Worm (Caenorhabditis elegans) whole organism, mixed stage, embryonic: ENCODE measurements around the gene C15H9.4.
A peak's percentile ranks its signal among the peaks of the same experiment; 100 is the strongest.

Experiments used
- M03D4.4 ChIP-seq: sonication (generic microtip); optimal IDR thresholded peaks from 2 replicates; lab custom pipeline; 2017; ENCODE audit warnings: mild to moderate bottlenecking, missing genetic modification characterization, missing compliant biosample characterization
- bed-3 ChIP-seq: fragments of 200-800 bp; sonication (Bioruptor generic); optimal IDR thresholded peaks from 3 replicates; lab custom pipeline; 2018; ENCODE audit warnings: mild to moderate bottlenecking, missing genetic modification characterization, moderate library complexity, missing compliant biosample characterization
- blmp-1 ChIP-seq: fragments of 150-350 bp; optimal IDR thresholded peaks from 2 replicates; lab custom pipeline; 2014; ENCODE audit warnings: missing biosample characterization, missing genetic modification characterization
- ceh-39 ChIP-seq: fragments of 150-350 bp; optimal IDR thresholded peaks from 2 replicates; lab custom pipeline; 2014; ENCODE audit warnings: missing biosample characterization, missing genetic modification characterization
- ceh-43 ChIP-seq: fragments of 200-800 bp; sonication (Bioruptor generic); optimal IDR thresholded peaks from 2 replicates; lab custom pipeline; 2018; ENCODE audit warnings: mild to moderate bottlenecking, missing genetic modification characterization, moderate library complexity, missing compliant biosample characterization
- ceh-83 ChIP-seq: fragments of 200-800 bp; sonication (Bioruptor generic); optimal IDR thresholded peaks from 2 replicates; lab custom pipeline; 2018; ENCODE audit warnings: mild to moderate bottlenecking, missing genetic modification characterization, missing compliant biosample characterization
- ces-1 ChIP-seq: fragments of 150-350 bp; optimal IDR thresholded peaks from 2 replicates; lab custom pipeline; 2014; ENCODE audit warnings: missing biosample characterization, missing genetic modification reagents, missing genetic modification characterization
- cnd-1 ChIP-seq: fragments of 200-800 bp; sonication (Bioruptor generic); optimal IDR thresholded peaks from 2 replicates; lab custom pipeline; 2018; ENCODE audit warnings: mild to moderate bottlenecking, missing genetic modification characterization, missing compliant biosample characterization
- drap-1 ChIP-seq: fragments of 200-800 bp; sonication (Bioruptor generic); optimal IDR thresholded peaks from 3 replicates; lab custom pipeline; 2018; ENCODE audit warnings: mild to moderate bottlenecking, missing genetic modification characterization, missing compliant biosample characterization
- elt-1 ChIP-seq: sonication (generic microtip); optimal IDR thresholded peaks from 2 replicates; lab custom pipeline; 2017; ENCODE audit warnings: missing genetic modification characterization, mild to moderate bottlenecking, missing compliant biosample characterization, antibody characterized with exemption, moderate library complexity, borderline replicate concordance; ENCODE audit not compliant: insufficient read depth
- elt-3 ChIP-seq: fragments of 150-350 bp; optimal IDR thresholded peaks from 2 replicates; lab custom pipeline; 2014; ENCODE audit warnings: missing biosample characterization, missing genetic modification characterization
- flh-1 ChIP-seq: fragments of 200-800 bp; sonication (Bioruptor generic); optimal IDR thresholded peaks from 2 replicates; lab custom pipeline; 2018; ENCODE audit warnings: mild to moderate bottlenecking, missing genetic modification characterization, moderate library complexity, missing compliant biosample characterization
- ham-2 ChIP-seq: fragments of 200-800 bp; sonication (Bioruptor generic); optimal IDR thresholded peaks from 2 replicates; lab custom pipeline; 2018; ENCODE audit warnings: mild to moderate bottlenecking, missing genetic modification characterization, missing compliant biosample characterization
- hlh-1 ChIP-seq: fragments of 150-350 bp; optimal IDR thresholded peaks from 2 replicates; lab custom pipeline; 2014; ENCODE audit warnings: missing biosample characterization, missing genetic modification reagents, missing genetic modification characterization
- lin-13 ChIP-seq: fragments of 150-350 bp; optimal IDR thresholded peaks from 2 replicates; lab custom pipeline; 2014; ENCODE audit warnings: missing biosample characterization, missing genetic modification characterization
- lin-32 ChIP-seq: fragments of 200-800 bp; sonication (Bioruptor generic); optimal IDR thresholded peaks from 2 replicates; lab custom pipeline; 2018; ENCODE audit warnings: mild to moderate bottlenecking, missing genetic modification characterization, missing compliant biosample characterization
- mep-1 ChIP-seq: fragments of 150-350 bp; optimal IDR thresholded peaks from 2 replicates; lab custom pipeline; 2017; ENCODE audit warnings: missing biosample characterization, missing genetic modification reagents, missing genetic modification characterization, inconsistent platforms
- mls-2 ChIP-seq: sonication (generic microtip); optimal IDR thresholded peaks from 2 replicates; lab custom pipeline; 2016; ENCODE audit warnings: mild to moderate bottlenecking, missing genetic modification characterization, moderate library complexity, missing compliant biosample characterization
- nhr-12 ChIP-seq: fragments of 150-350 bp; optimal IDR thresholded peaks from 2 replicates; lab custom pipeline; 2014; ENCODE audit warnings: missing biosample characterization, missing genetic modification characterization
- nhr-2 ChIP-seq: fragments of 150-350 bp; optimal IDR thresholded peaks from 2 replicates; lab custom pipeline; 2014; ENCODE audit warnings: missing biosample characterization, missing genetic modification characterization
- nhr-237 ChIP-seq: fragments of 150-350 bp; optimal IDR thresholded peaks from 2 replicates; lab custom pipeline; 2014; ENCODE audit warnings: missing biosample characterization, missing genetic modification characterization
- nhr-28 ChIP-seq: fragments of 150-350 bp; optimal IDR thresholded peaks from 2 replicates; lab custom pipeline; 2014; ENCODE audit warnings: missing biosample characterization, missing genetic modification characterization
- nhr-76 ChIP-seq: sonication (generic microtip); optimal IDR thresholded peaks from 2 replicates; lab custom pipeline; 2017; ENCODE audit warnings: missing biosample characterization, missing genetic modification characterization
- pha-4 ChIP-seq: fragments of 150-350 bp; optimal IDR thresholded peaks from 2 replicates; lab custom pipeline; 2018; ENCODE audit warnings: missing biosample characterization, missing genetic modification reagents, missing genetic modification characterization
- sem-2 ChIP-seq: fragments of 200-800 bp; sonication (Bioruptor generic); optimal IDR thresholded peaks from 2 replicates; lab custom pipeline; 2018; ENCODE audit warnings: mild to moderate bottlenecking, missing genetic modification characterization, missing compliant biosample characterization
- snpc-4 ChIP-seq: fragments of 150-350 bp; optimal IDR thresholded peaks from 2 replicates; lab custom pipeline; 2014; ENCODE audit warnings: missing biosample characterization, missing genetic modification characterization
- sptf-1 ChIP-seq: sonication (generic microtip); optimal IDR thresholded peaks from 2 replicates; lab custom pipeline; 2017; ENCODE audit warnings: mild to moderate bottlenecking, missing genetic modification characterization, moderate library complexity, missing compliant biosample characterization
- tbx-8 ChIP-seq: fragments of 200-800 bp; sonication (Bioruptor generic); optimal IDR thresholded peaks from 2 replicates; lab custom pipeline; 2018; ENCODE audit warnings: mild to moderate bottlenecking, missing genetic modification characterization, moderate library complexity, missing compliant biosample characterization
- unc-120 ChIP-seq: sonication (generic microtip); optimal IDR thresholded peaks from 2 replicates; lab custom pipeline; 2017; ENCODE audit warnings: missing genetic modification characterization, missing compliant biosample characterization; ENCODE audit not compliant: poor library complexity, severe bottlenecking
- unc-39 ChIP-seq: fragments of 150-350 bp; optimal IDR thresholded peaks from 2 replicates; lab custom pipeline; 2014; ENCODE audit warnings: missing biosample characterization, missing genetic modification characterization
- unc-62 ChIP-seq: fragments of 150-350 bp; optimal IDR thresholded peaks from 2 replicates; lab custom pipeline; 2014; ENCODE audit warnings: missing biosample characterization, missing genetic modification reagents, missing genetic modification characterization
- zip-8 ChIP-seq: fragments of 150-350 bp; optimal IDR thresholded peaks from 2 replicates; lab custom pipeline; 2014; ENCODE audit warnings: missing biosample characterization, missing genetic modification characterization
- ztf-11 ChIP-seq: fragments of 150-350 bp; optimal IDR thresholded peaks from 2 replicates; lab custom pipeline; 2014; ENCODE audit warnings: missing biosample characterization, missing genetic modification characterization

Gene C15H9.4

DNA sequence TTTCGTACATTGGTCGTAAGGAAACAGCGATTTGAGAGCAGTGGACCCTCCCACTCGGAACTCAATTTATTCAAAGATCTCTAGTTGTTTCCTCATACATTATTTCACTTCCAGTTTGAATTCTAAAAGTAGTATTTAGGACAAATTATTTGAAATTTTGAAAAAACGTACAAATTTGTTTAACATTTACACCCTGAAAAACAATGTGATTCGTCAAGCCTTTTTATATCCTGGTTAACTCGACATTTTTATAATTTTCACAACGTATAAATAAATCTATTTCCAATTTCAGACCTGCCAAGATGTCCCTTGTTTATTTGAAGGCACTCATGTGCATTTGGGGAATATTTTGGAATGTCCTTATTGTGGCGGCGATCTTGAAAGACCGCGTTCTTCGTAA, 18.1 kb downstream of the C15H9.4 start, which contains the start of gene C15H9.3:
Gene C15H9.3 (plus strand): TSS at position 301 of the 400 bp plus-strand sequence.
- TF ChIP-seq tbx-8: no peak
- TF ChIP-seq snpc-4: no peak
- TF ChIP-seq unc-39 (tag; lab: Kevin White, UChicago): no peak
- TF ChIP-seq bed-3 (GFP tag; lab: Kevin White, UChicago): no peak
- no peak for TF ChIP-seq ceh-39 (tag; lab: Kevin White, UChicago)
- no peak for TF ChIP-seq lin-13
- TF ChIP-seq lin-32 (GFP tag; lab: Kevin White, UChicago): no peak

DNA sequence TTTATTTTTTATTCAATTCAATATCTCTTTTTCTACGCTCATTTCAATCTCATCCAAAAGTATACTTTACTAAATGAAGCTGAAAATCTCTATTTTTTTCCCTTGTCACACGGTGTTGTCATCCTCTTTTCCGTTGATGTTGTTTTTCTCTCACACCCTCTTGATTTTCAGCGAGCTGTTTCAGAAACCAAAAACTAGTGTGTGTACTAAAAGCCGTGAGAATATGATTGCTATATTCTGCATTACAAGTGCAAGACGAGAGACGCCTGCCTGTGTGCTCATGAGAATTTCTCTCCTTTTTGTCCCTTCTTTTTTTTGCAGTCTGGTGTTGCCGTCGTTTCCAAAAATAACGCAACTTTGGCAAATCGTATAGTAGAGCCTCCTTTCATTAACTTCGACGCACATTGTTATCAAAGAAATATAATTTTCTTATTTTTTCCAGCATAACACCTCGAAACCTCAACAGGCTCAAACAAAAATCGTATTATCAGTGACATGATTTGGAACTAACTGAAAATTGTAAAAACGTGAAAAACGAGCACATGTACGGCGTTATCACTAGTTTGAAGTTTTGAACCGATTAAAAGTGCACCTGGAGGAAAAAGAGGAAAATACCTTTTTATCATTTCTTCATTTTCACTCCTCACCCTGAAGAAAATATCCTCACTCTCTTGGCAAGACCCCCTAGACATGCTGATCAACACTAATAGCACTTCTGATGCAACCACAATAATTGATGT, 20.8 kb downstream of the C15H9.4 start, which contains the start of gene C15H9.2:
Gene C15H9.2 (plus strand): TSS at position 441 of the 740 bp plus-strand sequence.
- TF ChIP-seq ceh-83 (GFP tag; lab: Kevin White, UChicago): no peak
- no peak for TF ChIP-seq ceh-43 (GFP tag; lab: Kevin White, UChicago)
- no peak for TF ChIP-seq lin-13

DNA sequence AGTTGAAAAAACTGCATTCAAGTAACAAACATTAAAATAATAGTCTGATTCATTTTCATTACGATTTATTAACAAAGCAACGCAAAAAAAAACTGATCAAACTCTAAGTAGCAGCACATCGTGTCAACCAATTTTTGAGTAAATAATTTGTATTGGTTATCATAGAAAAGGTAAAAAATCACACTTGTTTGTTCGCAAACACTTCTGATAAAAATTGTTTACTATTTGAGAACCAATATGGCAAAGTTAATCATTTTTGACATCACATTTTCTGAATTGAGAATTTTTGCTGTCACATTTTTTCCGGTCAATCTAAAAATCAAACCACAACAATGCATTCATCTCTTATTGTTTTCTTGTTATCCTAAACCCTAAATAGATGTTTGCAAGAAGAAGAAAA, 23.8 kb downstream of the C15H9.4 start:
- TF ChIP-seq nhr-28 (no peak), sptf-1 (tag; lab: Kevin White, UChicago) (no peak), zip-8 (tag; lab: Kevin White, UChicago) (no peak), unc-39 (tag; lab: Kevin White, UChicago) (no peak), ztf-11 (tag; lab: Kevin White, UChicago) (no peak), ceh-43 (GFP tag; lab: Kevin White, UChicago) (no peak), tbx-8 (no peak), pha-4 (no peak), cnd-1 (tag; lab: Kevin White, UChicago) (no peak), M03D4.4 (no peak), hlh-1 (tag; lab: Kevin White, UChicago) (no peak), nhr-12 (tag; lab: Kevin White, UChicago) (no peak), ces-1 (GFP tag; lab: Kevin White, UChicago) (no peak), flh-1 (GFP tag; lab: Kevin White, UChicago) (no peak), unc-120 (tag; lab: Kevin White, UChicago) (no peak), lin-32 (GFP tag; lab: Kevin White, UChicago) (no peak), snpc-4 (no peak), sem-2 (GFP tag; lab: Kevin White, UChicago) (no peak), ham-2 (no peak), blmp-1 (tag; lab: Kevin White, UChicago) (no peak)
- TF ChIP-seq, all 35 proteins: peak for 0

DNA sequence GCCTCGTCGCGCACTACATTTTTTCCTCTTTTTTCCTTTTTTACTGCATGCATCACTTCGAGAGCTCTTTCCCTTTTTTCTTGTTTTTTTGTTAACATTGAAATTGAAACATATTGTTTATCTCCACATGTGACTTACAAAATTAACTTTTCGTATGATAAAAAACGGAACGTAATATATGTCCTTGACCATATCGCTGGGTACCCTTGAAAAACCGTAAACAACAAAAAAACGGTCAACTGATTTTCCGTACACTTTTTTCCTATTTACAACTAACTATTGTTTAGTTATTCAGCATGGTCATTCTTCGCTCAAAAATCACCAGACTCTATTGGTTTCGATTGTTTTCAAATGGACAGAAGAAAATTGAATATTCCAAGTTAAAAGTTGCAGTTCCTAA, 24.6 kb downstream of the C15H9.4 start, which contains the start of gene nnt-1:
Gene nnt-1 (plus strand): TSS at position 286 of the 400 bp plus-strand sequence.
- TF ChIP-seq ztf-11 (tag; lab: Kevin White, UChicago): no peak
- TF ChIP-seq tbx-8: no peak
- no peak for TF ChIP-seq ceh-43 (GFP tag; lab: Kevin White, UChicago)
- TF ChIP-seq nhr-12 (tag; lab: Kevin White, UChicago): no peak
- TF ChIP-seq ham-2: no peak
- no peak for TF ChIP-seq nhr-2 (tag; lab: Kevin White, UChicago)
- no peak for TF ChIP-seq unc-120 (tag; lab: Kevin White, UChicago)
- no peak for TF ChIP-seq mls-2 (tag; lab: Kevin White, UChicago)
- no peak for TF ChIP-seq mep-1 (tag; lab: Kevin White, UChicago)
- TF ChIP-seq nhr-28: no peak

DNA sequence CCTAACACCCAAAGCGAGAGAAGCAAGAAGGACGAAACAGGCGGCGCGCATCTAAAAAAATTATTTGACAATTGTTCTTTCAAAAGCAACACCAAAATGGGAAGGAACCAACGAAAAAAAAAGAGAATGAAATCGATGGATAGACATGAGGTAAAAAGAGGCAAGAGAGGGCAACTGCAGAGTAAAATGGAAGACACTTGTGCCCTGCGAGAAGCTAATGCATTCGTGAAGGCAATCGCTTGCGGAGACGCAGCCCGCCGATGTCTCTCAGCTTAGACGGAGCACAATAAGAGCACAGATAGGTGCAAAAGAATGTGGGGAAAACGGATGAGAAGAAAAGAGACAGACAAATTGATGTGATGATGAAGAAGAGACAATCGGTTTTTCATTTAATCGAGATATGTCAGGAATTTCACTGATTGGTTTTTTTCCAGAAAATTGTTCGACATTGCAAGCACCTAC, 30.8 kb downstream of the C15H9.4 start, which contains the start of gene C15H9.9:
Gene C15H9.9 (minus strand): TSS at position 51 of the 462 bp plus-strand sequence.
- TF ChIP-seq mep-1 (tag; lab: Kevin White, UChicago) (no peak), unc-120 (tag; lab: Kevin White, UChicago) (peak; percentile 77), elt-1 (no peak), elt-3 (no peak), ceh-39 (tag; lab: Kevin White, UChicago) (no peak), flh-1 (GFP tag; lab: Kevin White, UChicago) (no peak), nhr-76 (tag; lab: Kevin White, UChicago) (no peak), drap-1 (GFP tag; lab: Kevin White, UChicago) (no peak), M03D4.4 (no peak), ceh-43 (GFP tag; lab: Kevin White, UChicago) (no peak), zip-8 (tag; lab: Kevin White, UChicago) (no peak), sem-2 (GFP tag; lab: Kevin White, UChicago) (no peak), hlh-1 (tag; lab: Kevin White, UChicago) (peak; percentile 36), nhr-28 (no peak), lin-13 (no peak), unc-62 (GFP tag; lab: Kevin White, UChicago) (peak; percentile 54), ham-2 (no peak), nhr-237 (tag; lab: Kevin White, UChicago) (no peak), ces-1 (GFP tag; lab: Kevin White, UChicago) (peak; percentile 75), tbx-8 (no peak), pha-4 (no peak)
